Fruit fly (Drosophila melanogaster) whole organism, embryonic: ENCODE data around the gene Nup98-96.
A peak's percentile ranks its signal among the peaks of the same experiment; 100 is the strongest.

Source experiments
- B-H1 ChIP-seq: fragments of 200-800 bp; sonication (Bioruptor generic); IDR thresholded peaks from 3 replicates; pipeline ENCODE4 v1.3.6; 2022; ENCODE audit warnings: missing biosample characterization, missing genetic modification characterization
- CG11560 ChIP-seq: fragments of 200-800 bp; sonication (Bioruptor generic); IDR thresholded peaks from 3 replicates; pipeline ENCODE4 v1.3.6; 2022; ENCODE audit warnings: missing biosample characterization, missing genetic modification characterization
- CG12659 ChIP-seq: fragments of 200-800 bp; sonication (Bioruptor generic); optimal IDR thresholded peaks from 3 replicates; lab custom pipeline; 2017; ENCODE audit warnings: mild to moderate bottlenecking, missing biosample characterization, missing genetic modification reagents, missing genetic modification characterization
- CG13624 ChIP-seq: fragments of 200-800 bp; sonication (Bioruptor generic); optimal IDR thresholded peaks from 2 replicates; lab custom pipeline; 2016; ENCODE audit warnings: missing biosample characterization, missing genetic modification characterization
- CG15269 ChIP-seq: fragments of 200-800 bp; sonication (Bioruptor generic); optimal IDR thresholded peaks from 2 replicates; lab custom pipeline; 2018; ENCODE audit warnings: missing biosample characterization, mild to moderate bottlenecking, missing genetic modification characterization, moderate library complexity
- CG15601 ChIP-seq: fragments of 200-800 bp; sonication (Bioruptor generic); optimal IDR thresholded peaks from 3 replicates; lab custom pipeline; 2019; ENCODE audit warnings: missing biosample characterization, mild to moderate bottlenecking, missing genetic modification characterization, moderate library complexity
- CG1603 ChIP-seq: fragments of 200-800 bp; sonication (Bioruptor generic); optimal IDR thresholded peaks from 2 replicates; lab custom pipeline; 2019; ENCODE audit warnings: missing biosample characterization, mild to moderate bottlenecking, missing genetic modification characterization, moderate library complexity
- CG17328 ChIP-seq: fragments of 200-800 bp; sonication (Bioruptor generic); IDR thresholded peaks from 2 replicates; pipeline ENCODE4 v1.3.6; 2022; ENCODE audit warnings: missing biosample characterization, missing genetic modification characterization
- CG17385 ChIP-seq: fragments of 200-800 bp; sonication (Bioruptor generic); optimal IDR thresholded peaks from 3 replicates; lab custom pipeline; 2018; ENCODE audit warnings: missing biosample characterization, mild to moderate bottlenecking, missing genetic modification characterization
- CG17802 ChIP-seq: fragments of 200-800 bp; sonication (Bioruptor generic); optimal IDR thresholded peaks from 2 replicates; lab custom pipeline; 2018; ENCODE audit warnings: missing biosample characterization, mild to moderate bottlenecking, missing genetic modification characterization, moderate library complexity
- CG18476 ChIP-seq: fragments of 200-800 bp; sonication (Bioruptor generic); optimal IDR thresholded peaks from 2 replicates; lab custom pipeline; 2016; ENCODE audit warnings: missing biosample characterization, mild to moderate bottlenecking, missing genetic modification characterization
- CG2120 ChIP-seq: fragments of 200-800 bp; sonication (Bioruptor generic); optimal IDR thresholded peaks from 3 replicates; lab custom pipeline; 2016; ENCODE audit warnings: missing biosample characterization, missing genetic modification characterization
- CG33557 ChIP-seq: fragments of 200-800 bp; sonication (Bioruptor generic); optimal IDR thresholded peaks from 2 replicates; lab custom pipeline; 2019; ENCODE audit warnings: missing biosample characterization, mild to moderate bottlenecking, missing genetic modification characterization, moderate library complexity
- CG34376 ChIP-seq: fragments of 200-800 bp; sonication (Bioruptor generic); optimal IDR thresholded peaks from 2 replicates; lab custom pipeline; 2018; ENCODE audit warnings: missing biosample characterization, mild to moderate bottlenecking, missing genetic modification characterization
- CG43689 ChIP-seq: fragments of 200-800 bp; sonication (Bioruptor generic); IDR thresholded peaks from 2 replicates; pipeline ENCODE4 v1.3.6; 2022; ENCODE audit warnings: missing biosample characterization, missing genetic modification characterization
- CG5953 ChIP-seq: fragments of 200-800 bp; sonication (Bioruptor generic); IDR thresholded peaks from 2 replicates; pipeline ENCODE4 v1.3.6; 2022; ENCODE audit warnings: missing biosample characterization, missing genetic modification characterization
- CG6791 ChIP-seq: fragments of 200-800 bp; sonication (Bioruptor generic); IDR thresholded peaks from 3 replicates; pipeline ENCODE4 v1.3.6; 2022; ENCODE audit warnings: missing biosample characterization, missing genetic modification characterization; ENCODE audit not compliant: partially characterized antibody
- CG8359 ChIP-seq: fragments of 200-800 bp; sonication (Bioruptor generic); optimal IDR thresholded peaks from 2 replicates; lab custom pipeline; 2017; ENCODE audit warnings: missing biosample characterization, mild to moderate bottlenecking, missing genetic modification characterization, borderline replicate concordance
- CG9817 ChIP-seq: fragments of 200-800 bp; sonication (Bioruptor generic); optimal IDR thresholded peaks from 2 replicates; lab custom pipeline; 2018; ENCODE audit warnings: missing biosample characterization, mild to moderate bottlenecking, missing genetic modification characterization, moderate library complexity
- Dp ChIP-seq: fragments of 200-800 bp; sonication (Bioruptor generic); optimal IDR thresholded peaks from 2 replicates; lab custom pipeline; 2018; ENCODE audit warnings: missing biosample characterization, mild to moderate bottlenecking, missing genetic modification characterization, moderate library complexity
- Ets65A ChIP-seq: fragments of 200-800 bp; sonication (Bioruptor generic); peaks from one replicate; lab custom pipeline; 2016; ENCODE audit warnings: missing biosample characterization, missing genetic modification characterization
- Fer2 ChIP-seq: fragments of 200-800 bp; sonication (Bioruptor generic); optimal IDR thresholded peaks from 2 replicates; lab custom pipeline; 2018; ENCODE audit warnings: missing biosample characterization, mild to moderate bottlenecking, missing genetic modification characterization, moderate library complexity
- Hey ChIP-seq: fragments of 200-800 bp; sonication (Bioruptor generic); optimal IDR thresholded peaks from 3 replicates; lab custom pipeline; 2018; ENCODE audit warnings: missing biosample characterization, mild to moderate bottlenecking, missing genetic modification characterization
- Hr3 ChIP-seq: fragments of 200-800 bp; sonication (Bioruptor generic); optimal IDR thresholded peaks from 3 replicates; lab custom pipeline; 2016; ENCODE audit warnings: missing biosample characterization, missing genetic modification characterization
- Hsf ChIP-seq: fragments of 200-800 bp; sonication (Bioruptor generic); optimal IDR thresholded peaks from 3 replicates; lab custom pipeline; 2016; ENCODE audit warnings: missing biosample characterization, missing genetic modification characterization
- Rx ChIP-seq: fragments of 200-800 bp; sonication (Bioruptor generic); IDR thresholded peaks from 2 replicates; pipeline ENCODE4 v1.3.6; 2022; ENCODE audit warnings: missing biosample characterization, missing genetic modification characterization
- Sry-δ ChIP-seq: fragments of 200-800 bp; sonication (Bioruptor generic); optimal IDR thresholded peaks from 2 replicates; lab custom pipeline; 2016; ENCODE audit warnings: missing biosample characterization, missing genetic modification characterization
- TFAM ChIP-seq: fragments of 200-800 bp; sonication (Bioruptor generic); optimal IDR thresholded peaks from 2 replicates; lab custom pipeline; 2017; ENCODE audit warnings: missing biosample characterization, missing genetic modification characterization, inconsistent platforms
- ato ChIP-seq: fragments of 200-800 bp; sonication (Bioruptor generic); IDR thresholded peaks from 2 replicates; pipeline ENCODE4 v1.3.6; 2022; ENCODE audit warnings: missing biosample characterization, missing genetic modification characterization; ENCODE audit not compliant: partially characterized antibody
- bigmax ChIP-seq: fragments of 200-800 bp; sonication (Bioruptor generic); optimal IDR thresholded peaks from 2 replicates; lab custom pipeline; 2018; ENCODE audit warnings: missing biosample characterization, mild to moderate bottlenecking, missing genetic modification characterization
- btn ChIP-seq: fragments of 200-800 bp; sonication (Bioruptor generic); optimal IDR thresholded peaks from 2 replicates; lab custom pipeline; 2016; ENCODE audit warnings: missing biosample characterization, missing genetic modification characterization
- cas ChIP-seq: fragments of 200-800 bp; sonication (Bioruptor generic); IDR thresholded peaks from 2 replicates; pipeline ENCODE4 v1.3.6; 2022; ENCODE audit warnings: missing biosample characterization, missing genetic modification characterization
- chinmo ChIP-seq: fragments of 200-800 bp; sonication (Bioruptor generic); IDR thresholded peaks from 4 replicates; pipeline ENCODE4 v1.3.6; 2022; ENCODE audit warnings: missing biosample characterization, missing genetic modification characterization; ENCODE audit not compliant: partially characterized antibody
- dimm ChIP-seq: fragments of 200-800 bp; sonication (Bioruptor generic); IDR thresholded peaks from 2 replicates; pipeline ENCODE4 v1.3.6; 2022; ENCODE audit warnings: missing biosample characterization, missing genetic modification characterization
- dmrt99B ChIP-seq: fragments of 200-800 bp; sonication (Bioruptor generic); optimal IDR thresholded peaks from 2 replicates; lab custom pipeline; 2018; ENCODE audit warnings: missing biosample characterization, mild to moderate bottlenecking, missing genetic modification characterization, moderate library complexity
- fru ChIP-seq: fragments of >200 bp; optimal IDR thresholded peaks from 2 replicates; lab custom pipeline; 2017
- gce ChIP-seq: fragments of 200-800 bp; sonication (Bioruptor generic); IDR thresholded peaks from 3 replicates; pipeline ENCODE4 v1.3.6; 2022; ENCODE audit warnings: missing biosample characterization, missing genetic modification characterization
- gfzf ChIP-seq: fragments of 200-800 bp; sonication (Bioruptor generic); optimal IDR thresholded peaks from 2 replicates; lab custom pipeline; 2016; ENCODE audit warnings: missing biosample characterization, mild to moderate bottlenecking, missing genetic modification characterization, moderate library complexity
- jumu ChIP-seq: fragments of 200-800 bp; sonication (Bioruptor generic); optimal IDR thresholded peaks from 3 replicates; lab custom pipeline; 2016; ENCODE audit warnings: missing biosample characterization, missing genetic modification characterization
- lov ChIP-seq, 2 experiments: fragments of 200-800 bp in 1 of 2; fragments of >200 bp in 1 of 2; sonication (Bioruptor generic) in 1 of 2; IDR thresholded peaks in 1 of 2; optimal IDR thresholded peaks in 1 of 2; 2 replicates in 1 of 2; 3 replicates in 1 of 2; pipeline versions ENCODE4 v1.3.6 to Lab custom; 2017 to 2022; ENCODE audit warnings: missing biosample characterization in 1 of 2, missing genetic modification characterization in 1 of 2
- onecut ChIP-seq: fragments of 200-800 bp; sonication (Bioruptor generic); IDR thresholded peaks from 2 replicates; pipeline ENCODE4 v1.3.6; 2022; ENCODE audit warnings: missing biosample characterization, missing genetic modification characterization
- salm ChIP-seq: fragments of 200-800 bp; sonication (Bioruptor generic); optimal IDR thresholded peaks from 2 replicates; lab custom pipeline; 2018; ENCODE audit warnings: missing biosample characterization, mild to moderate bottlenecking, missing genetic modification characterization
- slou ChIP-seq: fragments of 200-800 bp; sonication (Bioruptor generic); optimal IDR thresholded peaks from 3 replicates; lab custom pipeline; 2016; ENCODE audit warnings: missing biosample characterization, missing genetic modification characterization
- stc ChIP-seq: fragments of 200-800 bp; sonication (Bioruptor generic); IDR thresholded peaks from 2 replicates; pipeline ENCODE4 v1.3.6; 2022; ENCODE audit warnings: missing biosample characterization, missing genetic modification characterization
- tap ChIP-seq: fragments of 200-800 bp; optimal IDR thresholded peaks from 3 replicates; lab custom pipeline; 2019; ENCODE audit warnings: missing biosample characterization, mild to moderate bottlenecking, missing genetic modification characterization, moderate library complexity
- tna ChIP-seq: fragments of 200-800 bp; sonication (Bioruptor generic); IDR thresholded peaks from 2 replicates; pipeline ENCODE4 v1.3.6; 2022; ENCODE audit warnings: missing biosample characterization, missing genetic modification characterization; ENCODE audit not compliant: partially characterized antibody
- trh ChIP-seq: fragments of 200-800 bp; sonication (Bioruptor generic); optimal IDR thresholded peaks from 2 replicates; lab custom pipeline; 2016; ENCODE audit warnings: missing biosample characterization, missing genetic modification characterization
- tup ChIP-seq: fragments of 200-800 bp; sonication (Bioruptor generic); optimal IDR thresholded peaks from 2 replicates; lab custom pipeline; 2016; ENCODE audit warnings: missing biosample characterization, mild to moderate bottlenecking, missing genetic modification characterization, moderate library complexity
- tx ChIP-seq: fragments of 200-800 bp; sonication (Bioruptor generic); optimal IDR thresholded peaks from 2 replicates; lab custom pipeline; 2016; ENCODE audit warnings: missing biosample characterization, missing genetic modification characterization

Gene Nup98-96

DNA sequence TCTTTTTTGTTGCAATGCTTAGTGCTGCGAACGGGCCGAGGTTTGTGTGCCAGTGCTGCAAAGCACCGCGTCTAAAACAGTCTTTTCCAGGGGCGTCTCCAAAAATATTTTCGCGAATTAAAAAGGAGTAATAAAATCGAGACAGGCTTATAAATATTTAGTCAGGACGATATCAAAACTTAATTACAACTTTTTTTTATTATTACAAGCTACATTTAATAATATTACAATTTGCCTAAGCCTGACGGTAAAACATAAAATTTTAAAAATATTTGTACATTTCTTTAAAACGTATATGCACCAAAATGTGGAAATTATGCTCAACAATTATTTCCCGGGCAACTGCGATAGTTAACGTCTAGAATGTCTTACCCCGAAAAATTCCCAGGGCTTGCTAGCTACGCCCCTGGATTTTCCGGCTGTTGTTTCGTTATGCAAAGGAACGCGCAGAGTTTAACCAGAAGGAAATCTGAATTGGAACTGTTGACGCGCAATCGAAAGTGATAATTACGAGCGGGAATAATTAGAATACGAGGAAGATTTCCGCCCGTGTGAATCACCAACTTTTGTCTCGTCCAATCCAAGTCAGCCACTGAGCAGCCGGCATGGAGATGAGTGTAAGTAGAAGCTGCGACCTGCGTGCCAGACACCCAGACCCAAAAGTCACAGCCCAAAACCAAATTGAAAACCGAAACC is 23.4 kb downstream of the Nup98-96 start, which contains the start of the genes PTPMT1 and Hrd3 (continued):
- peak; percentile 95 for TF ChIP-seq salm (tag; lab: Kevin White, UChicago)
- TF ChIP-seq CG17385 (GFP tag; lab: Kevin White, UChicago), result peak; percentile 97
- TF ChIP-seq CG5953 (GFP tag; lab: Robert Waterston, UW), result peak; percentile 82
- TF ChIP-seq chinmo (GFP tag; lab: Robert Waterston, UW), result 0 out of 4 replicates have a peak, but pooled peaks have one; percentile 32
- TF ChIP-seq Sry-δ (GFP tag; lab: Kevin White, UChicago), result peak; percentile 71
- peak; percentile 99 for TF ChIP-seq CG2120 (GFP tag; lab: Kevin White, UChicago)
- TF ChIP-seq CG15269 (tag; lab: Kevin White, UChicago), result peak; percentile 99
- TF ChIP-seq Hr3 (GFP tag; lab: Kevin White, UChicago), result peak; percentile 99
- TF ChIP-seq TFAM (GFP tag; lab: Kevin White, UChicago), result peak; percentile 88
- TF ChIP-seq stc (GFP tag; lab: Robert Waterston, UW), result peak; percentile 92
- peak; percentile 91 for TF ChIP-seq btn (GFP tag; lab: Kevin White, UChicago)
- peak; percentile 100 for TF ChIP-seq Ets65A
- TF ChIP-seq Fer2 (tag; lab: Kevin White, UChicago), result peak; percentile 97
- TF ChIP-seq CG18476, result peak; percentile 99
- TF ChIP-seq bigmax (GFP tag; lab: Kevin White, UChicago), result peak; percentile 48
- peak; percentile 98 for TF ChIP-seq CG33557 (GFP tag; lab: Kevin White, UChicago)
- TF ChIP-seq ato (GFP tag; lab: Robert Waterston, UW), result no peak
- TF ChIP-seq fru (lab: Kevin White, UChicago), result no peak
- TF ChIP-seq tna (GFP tag; lab: Robert Waterston, UW), result no peak
- TF ChIP-seq tup (GFP tag; lab: Kevin White, UChicago), result peak; percentile 95
- TF ChIP-seq cas (GFP tag; lab: Robert Waterston, UW), result peak; percentile 85
- peak; percentile 97 for TF ChIP-seq jumu (GFP tag; lab: Kevin White, UChicago)
- TF ChIP-seq Dp (GFP tag; lab: Kevin White, UChicago), result peak; percentile 36
- TF ChIP-seq tap, result peak; percentile 96
- TF ChIP-seq CG13624 (GFP tag; lab: Kevin White, UChicago), result peak; percentile 98
- TF ChIP-seq B-H1 (GFP tag; lab: Robert Waterston, UW), result peak; percentile 92
- peak; percentile 77 for TF ChIP-seq dimm
- TF ChIP-seq slou (GFP tag; lab: Kevin White, UChicago), result peak; percentile 98
- TF ChIP-seq onecut (GFP tag; lab: Robert Waterston, UW), result peak; percentile 88
- TF ChIP-seq CG8359, result peak; percentile 93
- peak; percentile 91 for TF ChIP-seq CG11560 (tag; lab: Robert Waterston, UW)
- peak; percentile 32 for TF ChIP-seq gfzf (GFP tag; lab: Kevin White, UChicago)
- no peak for TF ChIP-seq lov (optimal IDR thresholded peaks at IDR 0.05; lab: Kevin White, UChicago)
- peak; percentile 87 for TF ChIP-seq lov (GFP tag; IDR thresholded peaks at IDR 0.05; lab: Robert Waterston, UW)
- TF ChIP-seq dmrt99B (tag; lab: Kevin White, UChicago), result peak; percentile 99
- TF ChIP-seq CG12659, result peak; percentile 100
- peak; percentile 83 for TF ChIP-seq CG17802 (tag; lab: Kevin White, UChicago)
- TF ChIP-seq tx (GFP tag; lab: Kevin White, UChicago), result peak; percentile 97
- peak; percentile 94 for TF ChIP-seq CG17328
- peak; percentile 90 for TF ChIP-seq Hey (tag; lab: Kevin White, UChicago)
- peak; percentile 79 for TF ChIP-seq CG1603
- peak; percentile 98 for TF ChIP-seq CG9817 (tag; lab: Kevin White, UChicago)
- peak; percentile 89; the same call in 1 of the 2 replicates for TF ChIP-seq Rx (GFP tag; lab: Robert Waterston, UW)
- peak; percentile 97 for TF ChIP-seq trh (GFP tag; lab: Kevin White, UChicago)
- no peak for TF ChIP-seq CG6791 (GFP tag; lab: Robert Waterston, UW)
- TF ChIP-seq CG43689, result peak; percentile 82
- TF ChIP-seq gce (GFP tag; lab: Robert Waterston, UW), result peak; percentile 87; the same call in 2 of the 3 replicates
- peak; percentile 99 for TF ChIP-seq CG34376 (GFP tag; lab: Kevin White, UChicago)
- TF ChIP-seq CG15601, result peak; percentile 97
- peak; percentile 99 for TF ChIP-seq Hsf
